Fruit fly (Drosophila melanogaster) Kc167 (cell line): ENCODE measurements around the gene 5-HT2A.

Experiments
- Myc ChIP-seq: fragments of >200 bp; optimal IDR thresholded peaks from 2 replicates; lab custom pipeline; 2017; ENCODE audit warnings: missing external identifiers
- Sin3A ChIP-seq: fragments of >200 bp; optimal IDR thresholded peaks from 2 replicates; lab custom pipeline; 2018; ENCODE audit warnings: missing external identifiers
- h ChIP-seq: fragments of >200 bp; optimal IDR thresholded peaks from 3 replicates; lab custom pipeline; 2018; ENCODE audit warnings: missing external identifiers
- insv ChIP-seq: fragments of >200 bp; optimal IDR thresholded peaks from 3 replicates; lab custom pipeline; 2018; ENCODE audit warnings: missing external identifiers
- psq ChIP-seq: fragments of >200 bp; optimal IDR thresholded peaks from 2 replicates; lab custom pipeline; 2017; ENCODE audit warnings: missing external identifiers
- ttk ChIP-seq: sonication (Bioruptor generic); optimal IDR thresholded peaks from 2 replicates; lab custom pipeline; 2017; ENCODE audit warnings: missing external identifiers

Gene 5-HT2A

dm6 chr3R:4649880-4650493 is 37.3 kb downstream of the 5-HT2A start:
- TF ChIP-seq Myc (no peak), ttk (lab: Kevin White, UChicago) (no peak), insv (lab: Kevin White, UChicago) (no peak), h (lab: Kevin White, UChicago) (no peak), Sin3A (lab: Kevin White, UChicago) (no peak), psq (no peak)

- TF ChIP-seq ttk (lab: Kevin White, UChicago), result no peak
- no peak for TF ChIP-seq psq
- no peak for TF ChIP-seq insv (lab: Kevin White, UChicago)
- no peak for TF ChIP-seq h (lab: Kevin White, UChicago)
- TF ChIP-seq Sin3A (lab: Kevin White, UChicago), result no peak
- no peak for TF ChIP-seq Myc
These were observed 42.0 kb downstream of the 5-HT2A start, which contains the start of gene spartin for dm6 chr3R:4654557-4655273. TSS of gene spartin (plus strand) at chr3R:4654800.

DNA sequence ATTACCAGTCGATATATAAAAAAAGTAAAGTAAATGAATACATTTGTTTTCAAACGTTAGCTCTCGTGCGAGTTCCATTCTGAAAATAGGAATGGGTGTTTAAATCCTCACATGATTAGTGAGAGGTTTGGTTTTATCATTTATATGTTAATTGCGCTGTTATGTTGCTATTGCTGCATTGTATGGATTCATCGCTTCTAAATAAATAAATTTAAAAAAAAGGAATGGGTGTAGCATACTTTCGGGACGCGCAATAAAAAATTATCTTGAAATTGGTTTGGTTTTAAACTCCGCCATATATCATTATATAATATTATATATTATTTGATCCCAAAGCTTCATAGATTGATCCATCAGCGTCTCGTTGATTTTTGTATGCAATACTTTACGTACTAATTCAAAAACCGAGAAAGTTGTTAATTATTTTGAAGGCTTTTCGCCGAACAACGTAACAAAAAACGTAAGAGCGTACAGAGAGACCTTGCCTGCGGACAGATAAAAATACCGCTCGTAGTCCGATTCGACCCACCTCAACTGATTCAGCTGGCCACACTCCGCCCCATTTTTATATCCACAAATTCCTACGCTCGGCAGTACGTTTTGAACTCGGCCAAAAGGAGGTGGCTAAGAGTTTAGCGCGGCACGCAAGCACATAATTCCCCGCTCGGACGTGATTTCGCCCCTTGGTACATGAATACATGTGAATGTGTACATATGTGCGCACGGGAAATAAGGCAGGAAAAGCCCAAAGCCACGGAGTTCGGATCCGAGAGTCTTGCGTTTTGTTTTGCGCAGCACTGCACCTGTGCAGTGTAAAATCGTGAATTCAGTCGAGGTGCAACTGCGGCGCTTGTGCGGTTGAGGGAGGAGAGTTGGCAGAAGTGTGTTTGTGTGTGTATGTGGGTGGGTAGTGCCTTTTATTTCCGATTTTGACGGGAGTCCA is 46.6 kb downstream of the 5-HT2A start, which contains the start of gene smash:
Gene smash, plus strand, starts transcription at position 589 of the 943 bp plus-strand sequence.
- TF ChIP-seq Myc (no peak), Sin3A (lab: Kevin White, UChicago) (no peak), psq (no peak), ttk (lab: Kevin White, UChicago) (no peak), insv (lab: Kevin White, UChicago) (no peak), h (lab: Kevin White, UChicago) (no peak)

dm6 chr3R:4659934-4660353 is 47.3 kb downstream of the 5-HT2A start:
- TF ChIP-seq psq (no peak), h (lab: Kevin White, UChicago) (no peak), insv (lab: Kevin White, UChicago) (no peak), Myc (no peak), Sin3A (lab: Kevin White, UChicago) (no peak), ttk (lab: Kevin White, UChicago) (no peak)

DNA sequence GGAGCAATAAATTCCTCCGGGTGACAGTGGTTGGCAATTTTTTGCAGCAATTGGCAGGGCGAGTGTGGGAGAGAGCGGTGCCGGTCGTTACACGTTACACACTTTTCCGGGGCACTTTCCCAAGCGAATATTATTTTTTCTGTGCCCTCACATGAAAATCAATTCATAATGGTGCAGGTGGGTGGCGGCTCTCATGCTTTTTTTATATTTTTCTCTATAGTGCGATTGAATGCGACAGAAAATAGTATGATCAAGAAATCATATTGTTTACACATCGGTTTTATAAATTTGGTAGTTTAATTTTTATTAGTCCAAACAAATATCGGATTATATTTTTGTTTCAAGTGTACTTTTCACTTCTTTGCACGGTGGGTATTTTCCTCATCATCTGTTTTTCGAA is 49.0 kb downstream of the 5-HT2A start:
- TF ChIP-seq psq, result no peak
- no peak for TF ChIP-seq insv (lab: Kevin White, UChicago)
- no peak for TF ChIP-seq ttk (lab: Kevin White, UChicago)
- TF ChIP-seq Sin3A (lab: Kevin White, UChicago), result no peak
- TF ChIP-seq h (lab: Kevin White, UChicago), result no peak
- no peak for TF ChIP-seq Myc

DNA sequence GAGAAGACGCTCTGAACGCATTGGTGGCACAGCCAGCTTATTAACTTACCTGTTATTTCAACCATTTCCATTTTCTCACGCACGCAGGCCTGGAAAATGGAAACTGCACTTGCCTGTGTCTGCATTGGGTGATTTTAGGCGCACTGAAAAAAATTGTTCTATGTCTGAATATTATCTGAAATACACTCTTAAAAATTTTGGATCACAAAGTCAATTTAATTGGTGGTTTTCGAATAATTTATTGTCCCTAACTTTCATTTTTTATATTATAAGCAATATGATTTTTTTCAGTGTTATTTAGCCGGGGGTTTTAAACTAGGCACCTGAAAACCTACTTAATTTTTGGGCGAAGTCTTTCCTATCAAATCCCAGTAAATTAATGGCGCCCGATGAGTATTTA is 50.4 kb downstream of the 5-HT2A start:
- TF ChIP-seq Sin3A (lab: Kevin White, UChicago), result no peak
- no peak for TF ChIP-seq h (lab: Kevin White, UChicago)
- TF ChIP-seq insv (lab: Kevin White, UChicago), result no peak
- TF ChIP-seq Myc, result no peak
- TF ChIP-seq ttk (lab: Kevin White, UChicago), result no peak
- no peak for TF ChIP-seq psq

dm6 chr3R:4664199-4664598 is 51.5 kb downstream of the 5-HT2A start:
- TF ChIP-seq ttk (lab: Kevin White, UChicago), result no peak

DNA sequence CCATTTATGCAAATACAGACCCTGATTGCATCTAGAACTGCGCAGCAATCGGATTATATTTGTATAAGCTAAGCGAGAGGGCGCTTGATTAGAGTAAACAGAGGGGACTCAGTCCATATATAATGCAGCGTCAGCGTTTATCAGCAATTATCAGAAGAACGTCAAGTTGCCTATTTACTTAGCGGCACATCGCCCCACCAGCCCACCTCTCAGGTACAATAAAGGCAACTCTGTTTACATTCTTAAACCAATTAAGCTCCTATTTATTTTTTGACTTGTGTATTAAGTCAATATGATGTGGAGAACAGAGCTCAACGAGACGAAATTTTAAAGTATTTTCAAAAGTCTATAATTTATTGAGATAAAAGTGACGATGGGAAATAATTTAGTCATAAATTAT is 52.3 kb downstream of the 5-HT2A start:
- TF ChIP-seq ttk (lab: Kevin White, UChicago) (no peak), Sin3A (lab: Kevin White, UChicago) (no peak), psq (no peak), Myc (no peak), h (lab: Kevin White, UChicago) (no peak), insv (lab: Kevin White, UChicago) (no peak)

- TF ChIP-seq h (lab: Kevin White, UChicago), result no peak
- no peak for TF ChIP-seq ttk (lab: Kevin White, UChicago)
- TF ChIP-seq Sin3A (lab: Kevin White, UChicago), result no peak
- no peak for TF ChIP-seq Myc
- TF ChIP-seq psq, result no peak
- TF ChIP-seq insv (lab: Kevin White, UChicago), result no peak
These were observed 53.5 kb downstream of the 5-HT2A start for dm6 chr3R:4666014-4666652.

dm6 chr3R:4667399-4668201 is 54.9 kb downstream of the 5-HT2A start:
- no peak for TF ChIP-seq ttk (lab: Kevin White, UChicago)
- no peak for TF ChIP-seq h (lab: Kevin White, UChicago)
- TF ChIP-seq insv (lab: Kevin White, UChicago), result no peak
- TF ChIP-seq Sin3A (lab: Kevin White, UChicago), result no peak
- TF ChIP-seq Myc, result no peak
- TF ChIP-seq psq, result no peak
